Worm (Caenorhabditis elegans) whole organism, young adult: ENCODE data around the gene R155.5.

Experiments
- F49E8.2 ChIP-seq: sonication (generic microtip); optimal IDR thresholded peaks from 3 replicates; lab custom pipeline; 2017; ENCODE audit warnings: missing genetic modification characterization, mild to moderate bottlenecking, missing compliant biosample characterization, antibody characterized with exemption, moderate library complexity; ENCODE audit not compliant: insufficient read depth
- Y53G8AR.9 ChIP-seq: fragments of 200-800 bp; sonication (Bioruptor generic); conservative IDR thresholded peaks from 2 replicates; pipeline ENCODE4 v1.3.6; 2022; ENCODE audit warnings: missing genetic modification reagents, missing genetic modification characterization, missing compliant biosample characterization
- Y67H2A.10 ChIP-seq: fragments of 200-800 bp; sonication (Bioruptor generic); conservative IDR thresholded peaks from 2 replicates; pipeline ENCODE4 v1.3.6; 2022; ENCODE audit warnings: missing genetic modification reagents, missing genetic modification characterization, missing compliant biosample characterization
- ama-1 ChIP-seq, 3 experiments: fragments of 150-350 bp in 1 of 3; sonication (generic microtip) in 2 of 3; optimal IDR thresholded peaks; 2 replicates each; lab custom pipeline; 2014 to 2018; ENCODE audit warnings: missing biosample characterization in 2 of 3, missing genetic modification characterization in 2 of 3, missing genetic modification reagents in 2 of 3
- ceh-91 ChIP-seq: fragments of 200-800 bp; sonication (Bioruptor generic); IDR thresholded peaks from 2 replicates; pipeline ENCODE4 v1.3.6; 2022; ENCODE audit warnings: missing genetic modification reagents, missing genetic modification characterization, missing compliant biosample characterization
- hlh-26 ChIP-seq: fragments of 200-800 bp; sonication (Bioruptor generic); conservative IDR thresholded peaks from 2 replicates; pipeline ENCODE4 v1.3.6; 2022; ENCODE audit warnings: missing genetic modification reagents, missing genetic modification characterization, missing compliant biosample characterization
- mxl-1 ChIP-seq: sonication (generic microtip); optimal IDR thresholded peaks from 2 replicates; lab custom pipeline; 2016; ENCODE audit warnings: missing genetic modification characterization, missing compliant biosample characterization
- snpc-1.1 ChIP-seq: sonication (generic microtip); optimal IDR thresholded peaks from 2 replicates; lab custom pipeline; 2017; ENCODE audit warnings: missing genetic modification characterization, mild to moderate bottlenecking, missing compliant biosample characterization, antibody characterized with exemption, moderate library complexity, missing genotype, missing genetic modification reagents; ENCODE audit not compliant: insufficient read depth
- somi-1 ChIP-seq: fragments of 200-800 bp; sonication (Bioruptor generic); optimal IDR thresholded peaks from 2 replicates; lab custom pipeline; 2018; ENCODE audit warnings: mild to moderate bottlenecking, missing genetic modification characterization, missing compliant biosample characterization

ce11 chrIII:1927230-1927629, 43.1 kb downstream of the R155.5 start:
- no peak for TF ChIP-seq Y67H2A.10
- no peak for TF ChIP-seq mxl-1 (tag; lab: Kevin White, UChicago)
- no peak for TF ChIP-seq ama-1 (optimal IDR thresholded peaks at IDR 0.05; lab: Kevin White, UChicago)
- TF ChIP-seq ama-1 (GFP tag; optimal IDR thresholded peaks at IDR 0.05; lab: Kevin White, UChicago): no peak
- no peak for TF ChIP-seq snpc-1.1 (tag; lab: Kevin White, UChicago)
- no peak for TF ChIP-seq Y53G8AR.9 (GFP tag; lab: Robert Waterston, UW)
- TF ChIP-seq F49E8.2 (tag; lab: Kevin White, UChicago): no peak
- no peak for TF ChIP-seq hlh-26 (GFP tag; lab: Robert Waterston, UW)
- no peak for TF ChIP-seq somi-1
- no peak for TF ChIP-seq ceh-91 (GFP tag; lab: Robert Waterston, UW)
